Worm (Caenorhabditis elegans) whole organism, late embryonic: ENCODE data around the gene F41G3.10.

ENCODE experiments used
- ceh-14 ChIP-seq: sonication (generic microtip); optimal IDR thresholded peaks from 2 replicates; lab custom pipeline; 2016; ENCODE audit warnings: missing genotype, missing genetic modification characterization, missing compliant biosample characterization
- dmd-4 ChIP-seq: sonication (generic microtip); optimal IDR thresholded peaks from 2 replicates; lab custom pipeline; 2016; ENCODE audit warnings: borderline replicate concordance, missing genetic modification characterization, missing compliant biosample characterization
- fkh-10 ChIP-seq: fragments of 150-350 bp; optimal IDR thresholded peaks from 2 replicates; lab custom pipeline; 2014; ENCODE audit warnings: missing biosample characterization, missing genetic modification reagents, missing genetic modification characterization
- nfya-1 ChIP-seq: sonication (generic microtip); optimal IDR thresholded peaks from 2 replicates; lab custom pipeline; 2017; ENCODE audit warnings: missing genetic modification characterization, mild to moderate bottlenecking, missing compliant biosample characterization, antibody characterized with exemption, moderate library complexity
- pag-3 ChIP-seq: sonication (generic microtip); optimal IDR thresholded peaks from 2 replicates; lab custom pipeline; 2016; ENCODE audit warnings: missing compliant biosample characterization, missing genetic modification characterization, borderline replicate concordance
- pha-4 ChIP-seq: fragments of 150-350 bp; optimal IDR thresholded peaks from 2 replicates; lab custom pipeline; 2018; ENCODE audit warnings: missing biosample characterization, missing genetic modification reagents, missing genetic modification characterization
- syd-9 ChIP-seq: sonication (generic microtip); optimal IDR thresholded peaks from 2 replicates; lab custom pipeline; 2016; ENCODE audit warnings: mild to moderate bottlenecking, missing genetic modification characterization, moderate library complexity, missing compliant biosample characterization

- TF ChIP-seq ceh-14 (tag; lab: Kevin White, UChicago), result no peak
- no peak for TF ChIP-seq pha-4
- no peak for TF ChIP-seq fkh-10 (GFP tag; lab: Kevin White, UChicago)
- TF ChIP-seq nfya-1, result no peak
- no peak for TF ChIP-seq pag-3 (tag; lab: Kevin White, UChicago)
- TF ChIP-seq dmd-4 (tag; lab: Kevin White, UChicago), result no peak
- no peak for TF ChIP-seq syd-9 (tag; lab: Kevin White, UChicago)
These were observed 36.9 kb downstream of the F41G3.10 start, which contains the start of the genes dpy-10 and T14B4.19 for ce11 chrII:6712177-6712981.
